Fruit fly (Drosophila melanogaster) whole organism, embryonic: Measurements from ENCODE around the gene CG32075.
A peak's percentile ranks its signal among the peaks of the same experiment; 100 is the strongest.

Experiments used
- B-H1 ChIP-seq: fragments of 200-800 bp; sonication (Bioruptor generic); IDR thresholded peaks from 3 replicates; pipeline ENCODE4 v1.3.6; 2022; ENCODE audit warnings: missing biosample characterization, missing genetic modification characterization
- CG10565 ChIP-seq: fragments of 200-800 bp; sonication (Bioruptor generic); optimal IDR thresholded peaks from 3 replicates; lab custom pipeline; 2016; ENCODE audit warnings: missing biosample characterization, mild to moderate bottlenecking, missing genetic modification characterization
- CG12744 ChIP-seq: fragments of 200-800 bp; sonication (Bioruptor generic); optimal IDR thresholded peaks from 2 replicates; lab custom pipeline; 2016; ENCODE audit warnings: missing biosample characterization, missing genetic modification characterization
- CG13287 ChIP-seq: fragments of 200-800 bp; sonication (Bioruptor generic); IDR thresholded peaks from 2 replicates; pipeline ENCODE4 v1.3.6; 2022; ENCODE audit warnings: missing biosample characterization, missing genetic modification characterization; ENCODE audit not compliant: partially characterized antibody
- CG13296 ChIP-seq: fragments of 200-800 bp; sonication (Bioruptor generic); optimal IDR thresholded peaks from 3 replicates; lab custom pipeline; 2018; ENCODE audit warnings: missing biosample characterization, mild to moderate bottlenecking, missing genetic modification characterization
- CG14050 ChIP-seq: fragments of 200-800 bp; sonication (Bioruptor generic); IDR thresholded peaks from 3 replicates; pipeline ENCODE4 v1.3.6; 2022; ENCODE audit warnings: missing biosample characterization, missing genetic modification characterization
- CG15011 ChIP-seq: fragments of 200-800 bp; sonication (Bioruptor generic); optimal IDR thresholded peaks from 3 replicates; lab custom pipeline; 2018; ENCODE audit warnings: missing biosample characterization, mild to moderate bottlenecking, missing genetic modification characterization
- CG15514 ChIP-seq: fragments of 200-800 bp; sonication (Bioruptor generic); optimal IDR thresholded peaks from 3 replicates; lab custom pipeline; 2017; ENCODE audit warnings: missing biosample characterization, missing genetic modification characterization, mild to moderate bottlenecking, moderate library complexity, missing genetic modification reagents
- CG17568 ChIP-seq: fragments of 200-800 bp; sonication (Bioruptor generic); optimal IDR thresholded peaks from 2 replicates; lab custom pipeline; 2018; ENCODE audit warnings: missing biosample characterization, mild to moderate bottlenecking, missing genetic modification characterization, moderate library complexity
- CG2116 ChIP-seq: fragments of 200-800 bp; sonication (Bioruptor generic); optimal IDR thresholded peaks from 3 replicates; lab custom pipeline; 2018; ENCODE audit warnings: missing biosample characterization, mild to moderate bottlenecking, missing genetic modification characterization
- CG2889 ChIP-seq: fragments of 200-800 bp; sonication (Bioruptor generic); IDR thresholded peaks from 3 replicates; pipeline ENCODE4 v1.3.6; 2022; ENCODE audit warnings: missing biosample characterization, missing genetic modification characterization
- CG34376 ChIP-seq: fragments of 200-800 bp; sonication (Bioruptor generic); optimal IDR thresholded peaks from 2 replicates; lab custom pipeline; 2018; ENCODE audit warnings: missing biosample characterization, mild to moderate bottlenecking, missing genetic modification characterization
- CG3726 ChIP-seq: fragments of 200-800 bp; sonication (Bioruptor generic); IDR thresholded peaks from 3 replicates; pipeline ENCODE4, ENCODE4 v1.3.6; 2022; ENCODE audit warnings: missing biosample characterization, missing genetic modification characterization
- CG4707 ChIP-seq: fragments of 200-800 bp; sonication (Bioruptor generic); optimal IDR thresholded peaks from 2 replicates; lab custom pipeline; 2018; ENCODE audit warnings: missing biosample characterization, mild to moderate bottlenecking, missing genetic modification characterization, moderate library complexity
- CG5180 ChIP-seq: fragments of 200-800 bp; sonication (Bioruptor generic); optimal IDR thresholded peaks from 3 replicates; lab custom pipeline; 2017; ENCODE audit warnings: missing biosample characterization, missing genetic modification characterization, mild to moderate bottlenecking, moderate library complexity, missing genetic modification reagents
- CG6791 ChIP-seq: fragments of 200-800 bp; sonication (Bioruptor generic); IDR thresholded peaks from 3 replicates; pipeline ENCODE4 v1.3.6; 2022; ENCODE audit warnings: missing biosample characterization, missing genetic modification characterization; ENCODE audit not compliant: partially characterized antibody
- CG7745 ChIP-seq: fragments of 200-800 bp; sonication (Bioruptor generic); optimal IDR thresholded peaks from 2 replicates; lab custom pipeline; 2018; ENCODE audit warnings: missing biosample characterization, mild to moderate bottlenecking, missing genetic modification characterization, moderate library complexity
- CG7963 ChIP-seq: fragments of 200-800 bp; sonication (Bioruptor generic); IDR thresholded peaks from 3 replicates; pipeline ENCODE4 v1.3.6; 2022; ENCODE audit warnings: missing biosample characterization, missing genetic modification characterization; ENCODE audit not compliant: partially characterized antibody
- CG9817 ChIP-seq: fragments of 200-800 bp; sonication (Bioruptor generic); optimal IDR thresholded peaks from 2 replicates; lab custom pipeline; 2018; ENCODE audit warnings: missing biosample characterization, mild to moderate bottlenecking, missing genetic modification characterization, moderate library complexity
- Chrac-16 ChIP-seq: fragments of 200-800 bp; sonication (Bioruptor generic); optimal IDR thresholded peaks from 3 replicates; lab custom pipeline; 2016; ENCODE audit warnings: missing biosample characterization, missing genetic modification characterization
- Dip2 ChIP-seq: fragments of 200-800 bp; sonication (Bioruptor generic); IDR thresholded peaks from 2 replicates; pipeline ENCODE4 v1.3.6; 2022; ENCODE audit warnings: missing biosample characterization, missing genetic modification characterization
- Doc2 ChIP-seq: fragments of 200-800 bp; sonication (Bioruptor generic); IDR thresholded peaks from 2 replicates; pipeline ENCODE4 v1.3.6; 2022; ENCODE audit warnings: missing biosample characterization, missing genetic modification characterization
- Hsf ChIP-seq: fragments of 200-800 bp; sonication (Bioruptor generic); optimal IDR thresholded peaks from 3 replicates; lab custom pipeline; 2016; ENCODE audit warnings: missing biosample characterization, missing genetic modification characterization
- Lhr ChIP-seq: fragments of 200-800 bp; sonication (Bioruptor generic); optimal IDR thresholded peaks from 3 replicates; lab custom pipeline; 2017; ENCODE audit warnings: mild to moderate bottlenecking, missing biosample characterization, missing genetic modification reagents, missing genetic modification characterization
- NC2α ChIP-seq: fragments of 200-800 bp; sonication (Bioruptor generic); optimal IDR thresholded peaks from 2 replicates; lab custom pipeline; 2016; ENCODE audit warnings: missing biosample characterization, missing genetic modification characterization
- Ptx1 ChIP-seq: fragments of 200-800 bp; sonication (Bioruptor generic); IDR thresholded peaks from 2 replicates; pipeline ENCODE4 v1.3.6; 2022; ENCODE audit warnings: missing biosample characterization, missing genetic modification characterization
- Sry-β ChIP-seq: fragments of 200-800 bp; sonication (Bioruptor generic); optimal IDR thresholded peaks from 2 replicates; lab custom pipeline; 2018; ENCODE audit warnings: missing biosample characterization, mild to moderate bottlenecking, missing genetic modification characterization, moderate library complexity
- Xrp1 ChIP-seq: fragments of 200-800 bp; sonication (Bioruptor generic); IDR thresholded peaks from 2 replicates; pipeline ENCODE4 v1.3.6; 2022; ENCODE audit warnings: missing biosample characterization, missing genetic modification characterization
- ara ChIP-seq: fragments of 200-800 bp; sonication (Bioruptor generic); IDR thresholded peaks from 2 replicates; pipeline ENCODE4 v1.3.6; 2022; ENCODE audit warnings: missing biosample characterization, missing genetic modification characterization
- br ChIP-seq: fragments of >200 bp; optimal IDR thresholded peaks from 2 replicates; lab custom pipeline; 2017
- chn ChIP-seq: fragments of 200-800 bp; sonication (Bioruptor generic); optimal IDR thresholded peaks from 2 replicates; lab custom pipeline; 2016; ENCODE audit warnings: missing biosample characterization, missing genetic modification characterization
- corto ChIP-seq: fragments of 200-800 bp; sonication (Bioruptor generic); optimal IDR thresholded peaks from 2 replicates; lab custom pipeline; 2016; ENCODE audit warnings: missing biosample characterization, mild to moderate bottlenecking, missing genetic modification characterization, moderate library complexity
- eyg ChIP-seq: fragments of 200-800 bp; sonication (Bioruptor generic); optimal IDR thresholded peaks from 3 replicates; lab custom pipeline; 2016; ENCODE audit warnings: missing biosample characterization, missing genetic modification characterization
- fru ChIP-seq: fragments of >200 bp; optimal IDR thresholded peaks from 2 replicates; lab custom pipeline; 2017
- gem ChIP-seq: fragments of 200-800 bp; sonication (Bioruptor generic); optimal IDR thresholded peaks from 2 replicates; lab custom pipeline; 2019; ENCODE audit warnings: missing biosample characterization, mild to moderate bottlenecking, missing genetic modification characterization, moderate library complexity
- gfzf ChIP-seq: fragments of 200-800 bp; sonication (Bioruptor generic); optimal IDR thresholded peaks from 2 replicates; lab custom pipeline; 2016; ENCODE audit warnings: missing biosample characterization, mild to moderate bottlenecking, missing genetic modification characterization, moderate library complexity
- gsb ChIP-seq: fragments of 200-800 bp; sonication (Bioruptor generic); IDR thresholded peaks from 2 replicates; pipeline ENCODE4 v1.3.6; 2022; ENCODE audit warnings: missing biosample characterization, missing genetic modification characterization
- hkb ChIP-seq, 2 experiments: fragments of 200-800 bp in 1 of 2; fragments of >200 bp in 1 of 2; sonication (Bioruptor generic) in 1 of 2; IDR thresholded peaks in 1 of 2; optimal IDR thresholded peaks in 1 of 2; 2 replicates each; pipeline versions ENCODE4 v1.3.6 to Lab custom; 2017 to 2022; ENCODE audit warnings: missing biosample characterization in 1 of 2, missing genetic modification characterization in 1 of 2
- nerfin-1 ChIP-seq: fragments of 200-800 bp; sonication (Bioruptor generic); optimal IDR thresholded peaks from 3 replicates; lab custom pipeline; 2019; ENCODE audit warnings: missing biosample characterization, mild to moderate bottlenecking, missing genetic modification characterization, moderate library complexity
- otp ChIP-seq: fragments of 200-800 bp; sonication (Bioruptor generic); IDR thresholded peaks from 3 replicates; pipeline ENCODE4, ENCODE4 v1.3.6; 2022; ENCODE audit warnings: missing biosample characterization, missing genetic modification characterization
- pita ChIP-seq: fragments of 200-800 bp; sonication (Bioruptor generic); optimal IDR thresholded peaks from 2 replicates; lab custom pipeline; 2017; ENCODE audit warnings: missing biosample characterization, mild to moderate bottlenecking, missing genetic modification characterization
- ro ChIP-seq: fragments of 200-800 bp; sonication (Bioruptor generic); IDR thresholded peaks from 2 replicates; pipeline ENCODE4 v1.3.6; 2022; ENCODE audit warnings: missing biosample characterization, missing genetic modification characterization
- schlank ChIP-seq: fragments of 200-800 bp; sonication (Bioruptor generic); optimal IDR thresholded peaks from 2 replicates; lab custom pipeline; 2018; ENCODE audit warnings: missing biosample characterization, mild to moderate bottlenecking, missing genetic modification characterization
- seq ChIP-seq: fragments of 200-800 bp; sonication (Bioruptor generic); IDR thresholded peaks from 2 replicates; pipeline ENCODE4 v1.3.6; 2022; ENCODE audit warnings: missing biosample characterization, missing genetic modification characterization
- sim ChIP-seq: fragments of 200-800 bp; sonication (Bioruptor generic); IDR thresholded peaks from 2 replicates; pipeline ENCODE4 v1.3.6; 2022; ENCODE audit warnings: missing biosample characterization, missing genetic modification characterization
- so ChIP-seq: fragments of 200-800 bp; sonication (Bioruptor generic); IDR thresholded peaks from 3 replicates; pipeline ENCODE4 v1.3.6; 2022; ENCODE audit warnings: missing biosample characterization, missing genetic modification characterization
- ssp ChIP-seq: fragments of 200-800 bp; sonication (Bioruptor generic); IDR thresholded peaks from 2 replicates; pipeline ENCODE4 v1.3.6; 2022; ENCODE audit warnings: missing biosample characterization, missing genetic modification characterization
- stc ChIP-seq: fragments of 200-800 bp; sonication (Bioruptor generic); IDR thresholded peaks from 2 replicates; pipeline ENCODE4 v1.3.6; 2022; ENCODE audit warnings: missing biosample characterization, missing genetic modification characterization
- yki ChIP-seq: fragments of >200 bp; optimal IDR thresholded peaks from 3 replicates; lab custom pipeline; 2018
- zfh2 ChIP-seq: fragments of 200-800 bp; sonication (Bioruptor generic); optimal IDR thresholded peaks from 2 replicates; lab custom pipeline; 2016; ENCODE audit warnings: missing biosample characterization, missing genetic modification characterization

Gene CG32075

DNA sequence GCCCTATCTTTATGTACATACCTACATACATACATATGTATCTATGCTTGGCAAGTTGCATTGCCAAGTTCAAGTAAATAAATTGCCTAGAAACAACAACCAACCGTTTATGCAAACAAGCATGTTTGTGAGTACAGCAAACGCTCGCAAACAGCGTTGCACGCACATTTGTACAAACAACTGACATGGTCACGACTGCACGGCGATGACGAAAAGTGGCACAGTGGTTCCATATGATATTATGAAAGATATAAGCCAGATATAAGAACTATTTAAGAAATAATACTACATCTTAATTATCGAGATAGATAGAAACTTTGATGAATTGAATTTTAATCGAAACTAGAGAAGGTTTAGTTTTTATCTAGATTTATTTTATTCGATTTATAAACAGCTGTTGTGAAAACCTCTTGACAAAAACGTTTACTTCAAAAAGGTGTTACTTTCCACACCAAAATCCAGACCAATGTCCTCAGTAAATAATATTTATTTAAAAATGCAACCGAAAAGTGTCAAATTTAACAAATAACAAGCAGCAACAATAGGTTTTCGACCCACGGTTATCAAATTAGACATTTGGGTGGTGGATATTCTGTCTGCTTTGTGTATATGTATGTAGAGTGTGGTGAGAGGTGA is 25.2 kb upstream of the CG32075 start (continued):
- peak; percentile 93 for TF ChIP-seq Hsf (GFP tag; lab: Kevin White, UChicago)
- peak; percentile 87 for TF ChIP-seq ara (GFP tag; lab: Robert Waterston, UW)
- peak; percentile 84 for TF ChIP-seq chn (GFP tag; lab: Kevin White, UChicago)
- TF ChIP-seq gfzf (GFP tag; lab: Kevin White, UChicago): no peak
- peak; percentile 68 for TF ChIP-seq CG15514 (GFP tag; lab: Kevin White, UChicago)
- TF ChIP-seq Doc2: peak; percentile 49; the same call in 1 of the 2 replicates
- no peak; the same call in 1 of the 3 replicates for TF ChIP-seq CG3726 (GFP tag; lab: Robert Waterston, UW)
- peak; percentile 67 for TF ChIP-seq CG15011 (GFP tag; lab: Kevin White, UChicago)
- no peak for TF ChIP-seq schlank (tag; lab: Kevin White, UChicago)
- no peak; the same call in 1 of the 2 replicates for TF ChIP-seq Dip2
- peak; percentile 91 for TF ChIP-seq so (GFP tag; lab: Robert Waterston, UW)
- peak; percentile 77 for TF ChIP-seq CG17568
- peak; percentile 59 for TF ChIP-seq nerfin-1
- TF ChIP-seq gsb (GFP tag; lab: Robert Waterston, UW): peak; percentile 62
- TF ChIP-seq ro (GFP tag; lab: Robert Waterston, UW): peak; percentile 71; the same call in 1 of the 2 replicates
- TF ChIP-seq eyg: peak; percentile 77
- peak; percentile 46 for TF ChIP-seq zfh2
- no peak for TF ChIP-seq fru (lab: Kevin White, UChicago)
- peak; percentile 47; the same call in 1 of the 2 replicates for TF ChIP-seq CG13287
- peak; percentile 35; the same call in 2 of the 3 replicates for TF ChIP-seq CG14050 (GFP tag; lab: Robert Waterston, UW)
- TF ChIP-seq sim: peak; percentile 71
- peak; percentile 87 for TF ChIP-seq NC2α (GFP tag; lab: Kevin White, UChicago)
- peak; percentile 96 for TF ChIP-seq gem
- peak; percentile 70 for TF ChIP-seq CG34376 (GFP tag; lab: Kevin White, UChicago)
- peak; percentile 91 for TF ChIP-seq Chrac-16
- TF ChIP-seq CG12744 (GFP tag; lab: Kevin White, UChicago): peak; percentile 64
- peak; percentile 81 for TF ChIP-seq Lhr (GFP tag; lab: Kevin White, UChicago)
- TF ChIP-seq Xrp1 (GFP tag; lab: Robert Waterston, UW): peak; percentile 87
- TF ChIP-seq br (lab: Kevin White, UChicago): no peak
- TF ChIP-seq pita (GFP tag; lab: Kevin White, UChicago): no peak
- peak; percentile 69 for TF ChIP-seq CG7745 (tag; lab: Kevin White, UChicago)
- TF ChIP-seq CG4707: peak; percentile 57
- peak; percentile 50 for TF ChIP-seq B-H1 (GFP tag; lab: Robert Waterston, UW)
- TF ChIP-seq CG6791 (GFP tag; lab: Robert Waterston, UW): no peak
- TF ChIP-seq Ptx1 (GFP tag; lab: Robert Waterston, UW): peak; percentile 84
- peak; percentile 85 for TF ChIP-seq seq (GFP tag; lab: Robert Waterston, UW)
- TF ChIP-seq CG5180 (GFP tag; lab: Kevin White, UChicago): peak; percentile 86
- TF ChIP-seq CG10565 (GFP tag; lab: Kevin White, UChicago): peak; percentile 29
- TF ChIP-seq yki: no peak
- peak; percentile 67 for TF ChIP-seq Sry-β (GFP tag; lab: Kevin White, UChicago)
- peak; percentile 49 for TF ChIP-seq corto
- peak; percentile 91 for TF ChIP-seq otp (GFP tag; lab: Robert Waterston, UW)
- TF ChIP-seq stc (GFP tag; lab: Robert Waterston, UW): peak; percentile 69
- peak; percentile 45 for TF ChIP-seq CG9817 (tag; lab: Kevin White, UChicago)
- TF ChIP-seq CG7963 (GFP tag; lab: Robert Waterston, UW): no peak
- TF ChIP-seq CG13296: peak; percentile 90
- no peak for TF ChIP-seq hkb (optimal IDR thresholded peaks at IDR 0.05; lab: Kevin White, UChicago)
- TF ChIP-seq hkb (GFP tag; IDR thresholded peaks at IDR 0.05; lab: Robert Waterston, UW): peak; percentile 93
- peak; percentile 68 for TF ChIP-seq ssp (GFP tag; lab: Robert Waterston, UW)
- TF ChIP-seq CG2889 (GFP tag; lab: Robert Waterston, UW): 0 out of 3 replicates have a peak, but pooled peaks have one; percentile 37
- TF ChIP-seq CG2116: peak; percentile 81
